Worm (Caenorhabditis elegans): Measurements from ENCODE around the gene W01G7.4.

ce11 chrII:14096814-14097213 is 36.3 kb downstream of the W01G7.4 start:
- no peak for TF ChIP-seq nhr-11 (tag; optimal IDR thresholded peaks at IDR 0.05)
- no peak for TF ChIP-seq sox-4 (tag; optimal IDR thresholded peaks at IDR 0.05)
- no peak for TF ChIP-seq nhr-237 (tag; optimal IDR thresholded peaks at IDR 0.05)
- no peak for TF ChIP-seq ceh-88 (GFP tag; IDR thresholded peaks at IDR 0.05)
- TF ChIP-seq isw-1 (GFP tag; IDR thresholded peaks at IDR 0.05) = no peak
- TF ChIP-seq unc-62 (GFP tag; optimal IDR thresholded peaks at IDR 0.05) = no peak
- TF ChIP-seq lir-3 (tag; optimal IDR thresholded peaks at IDR 0.05; ENCODE audit: poor library complexity) = no peak
- no peak for TF ChIP-seq aha-1 (tag; optimal IDR thresholded peaks at IDR 0.05)
- no peak for TF ChIP-seq rnt-1 (tag; optimal IDR thresholded peaks at IDR 0.05)
- TF ChIP-seq mep-1 (tag; optimal IDR thresholded peaks at IDR 0.05) = no peak
